Worm (Caenorhabditis elegans): Measurements from ENCODE around the gene W06D11.3.

- TF ChIP-seq ztf-16 (tag; optimal IDR thresholded peaks at IDR 0.05), result no peak
- no peak for TF ChIP-seq ceh-48 (tag; optimal IDR thresholded peaks at IDR 0.05)
- TF ChIP-seq dve-1 (tag; optimal IDR thresholded peaks at IDR 0.05), result no peak
- TF ChIP-seq rnt-1 (tag; optimal IDR thresholded peaks at IDR 0.05), result no peak
- TF ChIP-seq ref-2 (tag; optimal IDR thresholded peaks at IDR 0.05), result no peak
- TF ChIP-seq ets-4 (tag; optimal IDR thresholded peaks at IDR 0.05), result no peak
- no peak for TF ChIP-seq nhr-11 (tag; optimal IDR thresholded peaks at IDR 0.05)
- no peak for TF ChIP-seq pqm-1 (tag; optimal IDR thresholded peaks at IDR 0.05)
- no peak for TF ChIP-seq pha-4 (tag; optimal IDR thresholded peaks at IDR 0.05)
- no peak for TF ChIP-seq fkh-10 (GFP tag; optimal IDR thresholded peaks at IDR 0.05)
- TF ChIP-seq npax-4 (tag; optimal IDR thresholded peaks at IDR 0.05), result no peak
- no peak for TF ChIP-seq sox-4 (tag; optimal IDR thresholded peaks at IDR 0.05)
These were observed 44.8 kb downstream of the W06D11.3 start, which contains the start of the genes nspc-9 and nspc-10 for ce11 chrX:12343279-12343678.
